Worm (Caenorhabditis elegans) whole organism, L2 larva: ENCODE data around the gene lap-1.

Experiments used
- C34F6.9 ChIP-seq: fragments of 150-350 bp; optimal IDR thresholded peaks from 2 replicates; lab custom pipeline; 2014; ENCODE audit warnings: missing biosample characterization, missing genetic modification characterization
- F13H6.1 ChIP-seq: sonication (generic microtip); optimal IDR thresholded peaks from 2 replicates; lab custom pipeline; 2016; ENCODE audit warnings: missing genetic modification characterization, missing compliant biosample characterization
- ceh-16 ChIP-seq: fragments of 150-350 bp; optimal IDR thresholded peaks from 2 replicates; lab custom pipeline; 2014; ENCODE audit warnings: missing biosample characterization, missing genetic modification characterization
- elt-1 ChIP-seq: fragments of 150-350 bp; optimal IDR thresholded peaks from 2 replicates; lab custom pipeline; 2014; ENCODE audit warnings: missing biosample characterization, missing genetic modification characterization
- lin-11 ChIP-seq: fragments of 150-350 bp; sonication (generic microtip); optimal IDR thresholded peaks from 2 replicates; lab custom pipeline; 2014; ENCODE audit warnings: missing biosample characterization, missing genetic modification characterization, inconsistent platforms, mixed read lengths
- nhr-12 ChIP-seq: fragments of 150-350 bp; optimal IDR thresholded peaks from 2 replicates; lab custom pipeline; 2014; ENCODE audit warnings: missing biosample characterization, missing genetic modification characterization
- nhr-6 ChIP-seq: fragments of 150-350 bp; optimal IDR thresholded peaks from 2 replicates; lab custom pipeline; 2014; ENCODE audit warnings: missing biosample characterization, missing genetic modification characterization
- nhr-77 ChIP-seq: fragments of 150-350 bp; optimal IDR thresholded peaks from 2 replicates; lab custom pipeline; 2014; ENCODE audit warnings: missing biosample characterization, missing genetic modification characterization
- skn-1 ChIP-seq: sonication (generic microtip); optimal IDR thresholded peaks from 2 replicates; lab custom pipeline; 2017; ENCODE audit warnings: missing biosample characterization, missing genetic modification characterization
- unc-39 ChIP-seq: fragments of 150-350 bp; optimal IDR thresholded peaks from 2 replicates; lab custom pipeline; 2014; ENCODE audit warnings: missing biosample characterization, missing genetic modification characterization
- unc-55 ChIP-seq: fragments of 150-350 bp; sonication (generic microtip); optimal IDR thresholded peaks from 3 replicates; lab custom pipeline; 2014; ENCODE audit warnings: missing biosample characterization, missing genetic modification reagents, missing genetic modification characterization
- ztf-11 ChIP-seq: sonication (generic microtip); optimal IDR thresholded peaks from 2 replicates; lab custom pipeline; 2017; ENCODE audit warnings: missing biosample characterization, missing genetic modification characterization
- ztf-4 ChIP-seq: fragments of 150-350 bp; optimal IDR thresholded peaks from 2 replicates; lab custom pipeline; 2014; ENCODE audit warnings: missing biosample characterization, missing genetic modification characterization

DNA sequence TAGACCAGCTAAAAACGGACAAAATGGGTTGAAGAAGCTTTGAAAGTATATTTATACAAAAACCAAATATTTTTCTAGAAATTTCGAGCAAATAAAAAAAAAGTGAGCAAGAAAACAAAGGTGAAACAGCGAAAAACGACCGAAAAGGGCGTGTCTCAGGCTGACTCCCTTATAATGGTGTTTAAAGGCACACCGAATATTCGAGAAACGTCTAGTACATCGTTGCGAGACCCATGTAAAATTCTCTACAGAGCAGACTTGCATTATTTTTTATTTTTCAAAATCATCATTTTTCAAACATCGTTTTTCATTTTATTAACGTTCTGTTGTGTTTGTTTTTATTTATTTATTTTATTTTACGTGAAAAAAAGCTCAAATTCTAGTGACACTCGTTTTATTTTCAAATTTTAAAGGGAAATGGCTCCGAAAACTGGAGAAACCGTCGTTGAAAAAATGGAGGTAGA lies 45.2 kb upstream of the lap-1 start, which contains the start of gene rpn-3:
- peak; percentile 83 for TF ChIP-seq nhr-77 (tag; lab: Kevin White, UChicago)
- peak; percentile 99 for TF ChIP-seq C34F6.9 (tag; lab: Kevin White, UChicago)
- TF ChIP-seq nhr-6 (tag; lab: Kevin White, UChicago): peak; percentile 97
- peak; percentile 98 for TF ChIP-seq ztf-4 (tag; lab: Kevin White, UChicago)
- TF ChIP-seq ceh-16 (tag; lab: Kevin White, UChicago): peak; percentile 19
- peak; percentile 63 for TF ChIP-seq lin-11 (tag; lab: Kevin White, UChicago)
- no peak for TF ChIP-seq unc-39 (tag; lab: Kevin White, UChicago)
- TF ChIP-seq F13H6.1 (tag; lab: Kevin White, UChicago): peak; percentile 92
- peak; percentile 99 for TF ChIP-seq skn-1 (tag; lab: Kevin White, UChicago)
- peak; percentile 6 for TF ChIP-seq nhr-12 (tag; lab: Kevin White, UChicago)
- no peak for TF ChIP-seq ztf-11 (tag; lab: Kevin White, UChicago)
- TF ChIP-seq elt-1 (tag; lab: Kevin White, UChicago): no peak
- TF ChIP-seq unc-55 (GFP tag; lab: Kevin White, UChicago): peak; percentile 99
